Fruit fly (Drosophila melanogaster): ENCODE measurements around the gene Smyd3.

Smyd3 gene

dm6 chrX:2588415-2589411, 20.0 kb downstream of the Smyd3 start, which contains the start of gene egh:
TSS of gene egh (plus strand) at chrX:2588503.
- peak; percentile 67 for TF ChIP-seq Dll (optimal IDR thresholded peaks at IDR 0.05)
- TF ChIP-seq EcR (GFP tag; optimal IDR thresholded peaks at IDR 0.05), result no peak

- TF ChIP-seq CG8478 (optimal IDR thresholded peaks at IDR 0.05) (no peak), Dll (optimal IDR thresholded peaks at IDR 0.05) (no peak), psq (optimal IDR thresholded peaks at IDR 0.05) (no peak), pan (optimal IDR thresholded peaks at IDR 0.05) (no peak), usp (GFP tag; optimal IDR thresholded peaks at IDR 0.05) (no peak), EcR (GFP tag; optimal IDR thresholded peaks at IDR 0.05) (no peak)
Observed at dm6 chrX:2585716-2586082, 23.0 kb downstream of the Smyd3 start, which contains the start of gene wds. TSS of gene wds (plus strand) at chrX:2585980.

dm6 chrX:2585055-2585715, 23.5 kb downstream of the Smyd3 start, which contains the start of gene CG13760:
TSS of gene CG13760 (minus strand) at chrX:2585699.
- TF ChIP-seq CG8478 (optimal IDR thresholded peaks at IDR 0.05), result no peak
- no peak for TF ChIP-seq psq (optimal IDR thresholded peaks at IDR 0.05)
- TF ChIP-seq usp (GFP tag; optimal IDR thresholded peaks at IDR 0.05), result no peak

- TF ChIP-seq psq (optimal IDR thresholded peaks at IDR 0.05), result no peak
- no peak for TF ChIP-seq CG8478 (optimal IDR thresholded peaks at IDR 0.05)
- no peak for TF ChIP-seq Dll (optimal IDR thresholded peaks at IDR 0.05)
- TF ChIP-seq usp (GFP tag; optimal IDR thresholded peaks at IDR 0.05), result no peak
Observed at dm6 chrX:2581793-2582503, 26.7 kb downstream of the Smyd3 start.

dm6 chrX:2580319-2581008, 28.2 kb downstream of the Smyd3 start, which contains the start of the genes Vha36-3 and AANATL7:
TSS of gene Vha36-3 (minus strand) at chrX:2580560.
TSS of gene AANATL7 (plus strand) at chrX:2580958.
- TF ChIP-seq EcR (GFP tag; optimal IDR thresholded peaks at IDR 0.05) (no peak), psq (optimal IDR thresholded peaks at IDR 0.05) (no peak), pan (optimal IDR thresholded peaks at IDR 0.05) (no peak), Dll (optimal IDR thresholded peaks at IDR 0.05) (no peak), CG8478 (optimal IDR thresholded peaks at IDR 0.05) (no peak), usp (GFP tag; optimal IDR thresholded peaks at IDR 0.05) (no peak)

All from whole organism.